Worm (Caenorhabditis elegans) whole organism, L1 larva: ENCODE data around the gene W06D11.3.

Source experiments
- C16A3.4 ChIP-seq: fragments of 150-350 bp; optimal IDR thresholded peaks from 2 replicates; lab custom pipeline; 2014; ENCODE audit warnings: missing biosample characterization, missing genetic modification characterization
- aha-1 ChIP-seq: fragments of 150-350 bp; optimal IDR thresholded peaks from 2 replicates; lab custom pipeline; 2014; ENCODE audit warnings: missing biosample characterization, missing genetic modification characterization
- aly-2 ChIP-seq: fragments of 150-350 bp; optimal IDR thresholded peaks from 2 replicates; lab custom pipeline; 2014; ENCODE audit warnings: missing biosample characterization, missing genetic modification characterization
- ceh-63 ChIP-seq: fragments of 200-800 bp; sonication (Bioruptor generic); optimal IDR thresholded peaks from 2 replicates; lab custom pipeline; 2018; ENCODE audit warnings: mild to moderate bottlenecking, missing genetic modification characterization, missing compliant biosample characterization
- ceh-82 ChIP-seq, 3 experiments: fragments of 150-350 bp in 1 of 3; sonication (generic microtip) in 2 of 3; optimal IDR thresholded peaks; 2 replicates each; lab custom pipeline; 2014 to 2017; ENCODE audit warnings: missing biosample characterization in 3 of 3, missing genetic modification characterization in 3 of 3
- efl-3 ChIP-seq: fragments of 200-800 bp; sonication (Bioruptor generic); optimal IDR thresholded peaks from 2 replicates; lab custom pipeline; 2018; ENCODE audit warnings: mild to moderate bottlenecking, missing genetic modification characterization, missing compliant biosample characterization
- egl-13 ChIP-seq: sonication (generic microtip); optimal IDR thresholded peaks from 2 replicates; lab custom pipeline; 2016; ENCODE audit warnings: missing genotype, missing genetic modification reagents, missing genetic modification characterization, missing compliant biosample characterization
- egl-27 ChIP-seq, 2 experiments: fragments of 150-350 bp in 1 of 2; sonication (generic microtip); optimal IDR thresholded peaks; 3 replicates each; lab custom pipeline; 2017 to 2018; ENCODE audit warnings: missing biosample characterization in 2 of 2, missing genetic modification characterization in 2 of 2, missing genetic modification reagents in 2 of 2
- elt-2 ChIP-seq: sonication (generic microtip); optimal IDR thresholded peaks from 2 replicates; lab custom pipeline; 2016; ENCODE audit warnings: missing genetic modification characterization, mild to moderate bottlenecking, inconsistent platforms, missing compliant biosample characterization, missing genetic modification reagents
- fkh-4 ChIP-seq: sonication (generic microtip); optimal IDR thresholded peaks from 2 replicates; lab custom pipeline; 2016; ENCODE audit warnings: missing compliant biosample characterization, missing genetic modification characterization, borderline replicate concordance
- fkh-8 ChIP-seq: sonication (generic microtip); optimal IDR thresholded peaks from 2 replicates; lab custom pipeline; 2016; ENCODE audit warnings: mild to moderate bottlenecking, missing genetic modification characterization, missing compliant biosample characterization
- fos-1 ChIP-seq: fragments of 150-350 bp; optimal IDR thresholded peaks from 2 replicates; lab custom pipeline; 2014; ENCODE audit warnings: missing biosample characterization, missing genetic modification characterization
- grh-1 ChIP-seq: fragments of 200-800 bp; sonication (Bioruptor generic); IDR thresholded peaks from 2 replicates; pipeline ENCODE4 v1.3.6; 2022; ENCODE audit warnings: missing genetic modification reagents, missing genetic modification characterization, missing compliant biosample characterization
- hlh-17 ChIP-seq: fragments of 200-800 bp; sonication (Bioruptor generic); optimal IDR thresholded peaks from 2 replicates; lab custom pipeline; 2018; ENCODE audit warnings: missing genetic modification characterization, mild to moderate bottlenecking, missing compliant biosample characterization, moderate library complexity, borderline replicate concordance
- hlh-4 ChIP-seq: sonication (generic microtip); optimal IDR thresholded peaks from 2 replicates; lab custom pipeline; 2016; ENCODE audit warnings: mild to moderate bottlenecking, missing genetic modification characterization, missing compliant biosample characterization
- hpl-2 ChIP-seq: fragments of 150-350 bp; optimal IDR thresholded peaks from 2 replicates; lab custom pipeline; 2014; ENCODE audit warnings: missing biosample characterization, missing genetic modification reagents, missing genetic modification characterization
- irx-1 ChIP-seq: sonication (generic microtip); optimal IDR thresholded peaks from 2 replicates; lab custom pipeline; 2016; ENCODE audit warnings: missing genetic modification characterization, missing compliant biosample characterization
- jun-1 ChIP-seq: fragments of 150-350 bp; optimal IDR thresholded peaks from 2 replicates; lab custom pipeline; 2014; ENCODE audit warnings: missing biosample characterization, missing genetic modification reagents, missing genetic modification characterization
- lin-14 ChIP-seq: fragments of 200-800 bp; sonication (Bioruptor generic); optimal IDR thresholded peaks from 2 replicates; lab custom pipeline; 2018; ENCODE audit warnings: mild to moderate bottlenecking, missing genetic modification characterization, moderate library complexity, missing compliant biosample characterization
- lsy-2 ChIP-seq, 2 experiments: fragments of 150-350 bp; optimal IDR thresholded peaks; 2 replicates each; lab custom pipeline; 2014; ENCODE audit warnings: missing biosample characterization in 2 of 2, missing genetic modification characterization in 2 of 2
- mdl-1 ChIP-seq, 2 experiments: fragments of 150-350 bp; optimal IDR thresholded peaks; 2 replicates each; lab custom pipeline; 2014 to 2017; ENCODE audit warnings: missing biosample characterization in 2 of 2, missing genetic modification characterization in 2 of 2, inconsistent platforms in 1 of 2
- mef-2 ChIP-seq: fragments of 150-350 bp; optimal IDR thresholded peaks from 2 replicates; lab custom pipeline; 2014; ENCODE audit warnings: missing biosample characterization, missing genetic modification characterization
- mep-1 ChIP-seq: fragments of 150-350 bp; optimal IDR thresholded peaks from 2 replicates; lab custom pipeline; 2014; ENCODE audit warnings: missing biosample characterization, missing genetic modification characterization
- nhr-19 ChIP-seq: fragments of 200-800 bp; sonication (Bioruptor generic); conservative IDR thresholded peaks from 2 replicates; pipeline ENCODE4 v1.3.6; 2022; ENCODE audit warnings: missing genetic modification characterization, missing compliant biosample characterization
- nhr-20 ChIP-seq: sonication (generic microtip); optimal IDR thresholded peaks from 2 replicates; lab custom pipeline; 2016; ENCODE audit warnings: mild to moderate bottlenecking, missing genetic modification characterization, missing compliant biosample characterization
- nhr-237 ChIP-seq: fragments of 150-350 bp; optimal IDR thresholded peaks from 2 replicates; lab custom pipeline; 2014; ENCODE audit warnings: missing biosample characterization, missing genetic modification characterization
- nhr-47 ChIP-seq: sonication (generic microtip); optimal IDR thresholded peaks from 2 replicates; lab custom pipeline; 2016; ENCODE audit warnings: mild to moderate bottlenecking, missing genetic modification characterization, moderate library complexity, missing compliant biosample characterization
- nhr-71 ChIP-seq: sonication (generic microtip); optimal IDR thresholded peaks from 2 replicates; lab custom pipeline; 2016; ENCODE audit warnings: mild to moderate bottlenecking, missing genetic modification characterization, moderate library complexity, missing compliant biosample characterization
- nhr-90 ChIP-seq: sonication (generic microtip); optimal IDR thresholded peaks from 2 replicates; lab custom pipeline; 2016; ENCODE audit warnings: mild to moderate bottlenecking, missing genetic modification characterization, missing compliant biosample characterization; ENCODE audit not compliant: poor library complexity
- pax-3 ChIP-seq: fragments of 200-800 bp; sonication (Bioruptor generic); optimal IDR thresholded peaks from 2 replicates; lab custom pipeline; 2018; ENCODE audit warnings: mild to moderate bottlenecking, missing genetic modification characterization, moderate library complexity, missing compliant biosample characterization
- rnt-1 ChIP-seq: sonication (generic microtip); optimal IDR thresholded peaks from 2 replicates; lab custom pipeline; 2016; ENCODE audit warnings: mild to moderate bottlenecking, missing genetic modification characterization, moderate library complexity, missing compliant biosample characterization
- skn-1 ChIP-seq: fragments of 150-350 bp; optimal IDR thresholded peaks from 2 replicates; lab custom pipeline; 2014; ENCODE audit warnings: missing biosample characterization, missing genetic modification characterization
- snu-23 ChIP-seq: sonication (generic microtip); optimal IDR thresholded peaks from 2 replicates; lab custom pipeline; 2016; ENCODE audit warnings: missing genetic modification characterization, missing compliant biosample characterization
- sptf-1 ChIP-seq: fragments of 150-350 bp; optimal IDR thresholded peaks from 2 replicates; lab custom pipeline; 2014; ENCODE audit warnings: missing biosample characterization, missing genetic modification characterization
- unc-130 ChIP-seq: fragments of 150-350 bp; optimal IDR thresholded peaks from 2 replicates; lab custom pipeline; 2017; ENCODE audit warnings: missing biosample characterization, missing genetic modification characterization, inconsistent platforms
- unc-30 ChIP-seq: sonication (generic microtip); optimal IDR thresholded peaks from 2 replicates; lab custom pipeline; 2017; ENCODE audit warnings: missing biosample characterization, missing genetic modification characterization
- unc-86 ChIP-seq: sonication (generic microtip); optimal IDR thresholded peaks from 2 replicates; lab custom pipeline; 2016; ENCODE audit warnings: missing genetic modification characterization, missing compliant biosample characterization
- xbp-1 ChIP-seq: sonication (generic microtip); optimal IDR thresholded peaks from 2 replicates; lab custom pipeline; 2016; ENCODE audit warnings: missing genetic modification characterization, missing compliant biosample characterization
- ztf-11 ChIP-seq, 2 experiments: sonication (generic microtip); optimal IDR thresholded peaks; 2 replicates each; lab custom pipeline; 2016 to 2017; ENCODE audit warnings: missing genetic modification characterization in 2 of 2, missing biosample characterization in 1 of 2, missing compliant biosample characterization in 1 of 2
- ztf-4 ChIP-seq: fragments of 150-350 bp; optimal IDR thresholded peaks from 2 replicates; lab custom pipeline; 2014; ENCODE audit warnings: missing biosample characterization, missing genetic modification characterization

Gene W06D11.3

DNA sequence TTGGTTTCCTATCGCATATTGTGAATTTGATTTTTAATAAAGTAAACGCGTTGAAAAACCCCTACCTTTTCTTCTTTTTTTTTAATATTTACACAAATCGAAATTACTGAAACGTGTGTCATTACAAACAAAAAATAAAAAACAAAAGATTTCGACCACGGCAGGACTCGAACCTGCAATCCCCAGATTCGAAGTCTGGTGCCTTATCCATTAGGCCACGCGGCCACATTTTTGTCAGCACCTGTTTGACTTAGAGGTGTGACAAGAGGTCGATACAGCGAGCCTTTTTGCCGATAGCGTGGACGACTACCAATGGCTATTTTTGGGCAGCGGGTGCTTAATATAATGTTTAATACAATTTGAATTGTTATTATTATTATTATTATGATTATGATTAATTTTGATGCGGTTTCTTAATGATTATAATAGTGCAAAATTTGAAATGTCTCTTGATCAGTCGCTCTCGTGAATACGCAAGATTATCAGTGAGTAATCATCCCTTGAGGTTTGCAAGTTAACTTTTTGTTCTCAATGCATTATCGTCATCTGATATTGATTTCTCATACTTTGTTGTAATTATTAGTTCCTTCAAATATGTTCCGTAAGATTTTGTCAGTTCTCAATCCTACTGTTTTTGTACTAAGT, 39.5 kb downstream of the W06D11.3 start, which contains the start of gene srd-44 (continued):
- no peak for TF ChIP-seq mdl-1 (tag; optimal IDR thresholded peaks at IDR 0.05; lab: Kevin White, UChicago)
- peak; percentile 50 for TF ChIP-seq snu-23 (GFP tag; lab: Kevin White, UChicago)
- TF ChIP-seq mep-1 (tag; lab: Kevin White, UChicago), result no peak
- TF ChIP-seq sptf-1, result no peak
- peak; percentile 19 for TF ChIP-seq C16A3.4 (tag; lab: Kevin White, UChicago)
- peak; percentile 13 for TF ChIP-seq nhr-47 (tag; lab: Kevin White, UChicago)
- no peak for TF ChIP-seq unc-130
- no peak for TF ChIP-seq aha-1 (tag; lab: Kevin White, UChicago)
- TF ChIP-seq unc-30 (tag; lab: Kevin White, UChicago), result no peak
- no peak for TF ChIP-seq lsy-2 (tag; optimal IDR thresholded peaks at IDR 0.05; lab: Kevin White, UChicago)
- TF ChIP-seq ceh-82 (tag; optimal IDR thresholded peaks at IDR 0.05; lab: Kevin White, UChicago), result no peak
- no peak for TF ChIP-seq egl-27 (tag; optimal IDR thresholded peaks at IDR 0.05; lab: Kevin White, UChicago)

DNA sequence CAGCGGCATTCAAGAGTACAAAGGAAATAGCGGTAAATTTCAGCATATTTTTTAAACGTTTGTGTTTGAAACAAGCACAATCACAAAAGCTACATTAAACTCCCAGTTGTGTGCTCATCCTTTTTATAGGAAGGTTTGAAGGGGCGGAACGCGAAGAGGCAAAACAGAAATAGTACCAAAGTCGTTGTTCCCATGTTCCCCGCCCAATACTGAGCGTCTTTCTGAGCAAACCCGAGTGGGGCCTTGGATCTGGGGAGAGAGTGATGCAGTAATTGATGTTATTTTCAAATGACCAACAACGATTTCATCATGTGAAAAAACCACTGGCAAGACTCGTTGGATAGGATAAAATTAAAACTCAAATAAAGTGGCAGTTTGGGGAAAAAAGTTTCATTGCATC, 42.9 kb downstream of the W06D11.3 start, which contains the start of gene zig-2:
Gene zig-2 (minus strand): TSS at position 101 of the 400 bp plus-strand sequence.
- TF ChIP-seq pax-3 (tag; lab: Kevin White, UChicago), result no peak
- TF ChIP-seq aly-2 (tag; lab: Kevin White, UChicago), result no peak
- no peak for TF ChIP-seq lin-14
- TF ChIP-seq grh-1 (GFP tag; lab: Robert Waterston, UW), result no peak
- no peak for TF ChIP-seq unc-86 (tag; lab: Kevin White, UChicago)
- TF ChIP-seq sptf-1, result no peak
- no peak for TF ChIP-seq fkh-4 (tag; lab: Kevin White, UChicago)
- TF ChIP-seq efl-3 (GFP tag; lab: Kevin White, UChicago), result no peak
- TF ChIP-seq mef-2, result no peak
- no peak for TF ChIP-seq hlh-4
- TF ChIP-seq unc-30 (tag; lab: Kevin White, UChicago), result no peak
- no peak for TF ChIP-seq jun-1 (tag; lab: Kevin White, UChicago)
- TF ChIP-seq fos-1, result no peak
- TF ChIP-seq nhr-19 (GFP tag; lab: Robert Waterston, UW), result no peak
- no peak for TF ChIP-seq nhr-90 (tag; lab: Kevin White, UChicago)
- TF ChIP-seq hpl-2, result no peak
- TF ChIP-seq nhr-20 (tag; lab: Kevin White, UChicago), result no peak
- no peak for TF ChIP-seq egl-13 (tag; lab: Kevin White, UChicago)
- no peak for TF ChIP-seq aha-1 (tag; lab: Kevin White, UChicago)
- TF ChIP-seq ceh-63, result no peak

DNA sequence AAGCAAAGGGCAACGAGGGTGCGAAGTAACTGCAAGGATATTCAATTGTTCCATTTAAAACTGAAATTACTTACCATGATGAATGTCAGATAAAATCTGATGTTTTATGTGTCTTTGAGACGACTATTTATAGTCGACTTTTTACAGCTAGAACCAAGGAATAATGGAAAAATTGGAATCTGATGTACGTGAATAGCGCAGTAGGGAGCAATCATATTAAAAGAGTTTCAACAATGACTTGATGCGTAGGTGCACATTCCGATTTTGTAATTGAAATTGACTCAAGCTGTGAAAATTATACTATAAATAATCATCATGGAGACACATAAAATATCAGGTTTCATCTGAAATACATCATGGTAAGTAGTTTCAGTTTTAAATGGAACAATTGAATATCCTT, 44.8 kb downstream of the W06D11.3 start, which contains the start of the genes nspc-9 and nspc-10:
Gene nspc-9 (minus strand): TSS at position 101 of the 400 bp plus-strand sequence.
Gene nspc-10 (plus strand): TSS at position 331 of the 400 bp plus-strand sequence.
- no peak for TF ChIP-seq skn-1 (tag; lab: Kevin White, UChicago)
- TF ChIP-seq xbp-1, result no peak
- no peak for TF ChIP-seq ztf-4 (tag; lab: Kevin White, UChicago)
- no peak for TF ChIP-seq jun-1 (tag; lab: Kevin White, UChicago)
- no peak for TF ChIP-seq rnt-1 (tag; lab: Kevin White, UChicago)
- TF ChIP-seq nhr-71, result no peak
- TF ChIP-seq hlh-17 (GFP tag; lab: Kevin White, UChicago), result no peak
- TF ChIP-seq elt-2 (tag; lab: Kevin White, UChicago), result no peak
- TF ChIP-seq fos-1, result no peak
- TF ChIP-seq nhr-20 (tag; lab: Kevin White, UChicago), result no peak
- no peak for TF ChIP-seq fkh-8
- TF ChIP-seq unc-130, result no peak
- TF ChIP-seq irx-1 (tag; lab: Kevin White, UChicago), result no peak
- TF ChIP-seq ceh-63, result no peak
- no peak for TF ChIP-seq nhr-237
- TF ChIP-seq unc-30 (tag; lab: Kevin White, UChicago), result no peak
- TF ChIP-seq mdl-1 (tag; optimal IDR thresholded peaks at IDR 0.05; lab: Kevin White, UChicago), result no peak
- TF ChIP-seq ztf-11 (tag; optimal IDR thresholded peaks at IDR 0.05; lab: Kevin White, UChicago), result no peak
- TF ChIP-seq lin-14, result no peak
